Worm (Caenorhabditis elegans) whole organism, L1 larva: ENCODE results near the gene ZK105.11.

ENCODE experiments used
- C04F5.9 ChIP-seq: sonication (generic microtip); optimal IDR thresholded peaks from 2 replicates; lab custom pipeline; 2016; ENCODE audit warnings: missing genetic modification characterization, missing compliant biosample characterization
- C16A3.4 ChIP-seq: fragments of 150-350 bp; optimal IDR thresholded peaks from 2 replicates; lab custom pipeline; 2014; ENCODE audit warnings: missing biosample characterization, missing genetic modification characterization
- C34B4.2 ChIP-seq: sonication (generic microtip); optimal IDR thresholded peaks from 2 replicates; lab custom pipeline; 2017; ENCODE audit warnings: mild to moderate bottlenecking, missing genetic modification characterization, missing compliant biosample characterization
- Y116A8C.19 ChIP-seq: sonication (generic microtip); optimal IDR thresholded peaks from 2 replicates; lab custom pipeline; 2016; ENCODE audit warnings: missing compliant biosample characterization, missing genetic modification characterization, borderline replicate concordance
- alr-1 ChIP-seq: fragments of 200-800 bp; sonication (Bioruptor generic); optimal IDR thresholded peaks from 2 replicates; lab custom pipeline; 2018; ENCODE audit warnings: borderline replicate concordance, mild to moderate bottlenecking, missing genetic modification characterization, missing compliant biosample characterization
- aly-2 ChIP-seq: fragments of 150-350 bp; optimal IDR thresholded peaks from 2 replicates; lab custom pipeline; 2014; ENCODE audit warnings: missing biosample characterization, missing genetic modification characterization
- ama-1 ChIP-seq: fragments of 150-350 bp; optimal IDR thresholded peaks from 2 replicates; lab custom pipeline; 2014
- ceh-63 ChIP-seq: fragments of 200-800 bp; sonication (Bioruptor generic); optimal IDR thresholded peaks from 2 replicates; lab custom pipeline; 2018; ENCODE audit warnings: mild to moderate bottlenecking, missing genetic modification characterization, missing compliant biosample characterization
- ceh-8 ChIP-seq: fragments of 200-800 bp; sonication (Bioruptor generic); optimal IDR thresholded peaks from 2 replicates; lab custom pipeline; 2018; ENCODE audit warnings: mild to moderate bottlenecking, missing genetic modification characterization, moderate library complexity, missing compliant biosample characterization
- ceh-88 ChIP-seq: fragments of 200-800 bp; sonication (Bioruptor generic); IDR thresholded peaks from 2 replicates; pipeline ENCODE4 v1.3.6; 2022; ENCODE audit warnings: missing genetic modification characterization, missing compliant biosample characterization
- ces-1 ChIP-seq: fragments of 150-350 bp; optimal IDR thresholded peaks from 2 replicates; lab custom pipeline; 2014; ENCODE audit warnings: missing biosample characterization, missing genetic modification reagents, missing genetic modification characterization
- dpl-1 ChIP-seq, 3 experiments: fragments of 150-350 bp in 2 of 3; sonication (generic microtip) in 1 of 3; optimal IDR thresholded peaks; 2 replicates each; lab custom pipeline; 2014 to 2017; ENCODE audit warnings: missing biosample characterization in 3 of 3, missing genetic modification characterization in 3 of 3, missing genetic modification reagents in 3 of 3
- efl-1 ChIP-seq, 4 experiments: fragments of 150-350 bp; optimal IDR thresholded peaks in 3 of 4; peaks in 1 of 4; 1 replicate in 1 of 4; 2 replicates in 3 of 4; lab custom pipeline; 2014; ENCODE audit warnings: missing biosample characterization in 2 of 4, missing genetic modification characterization in 2 of 4, missing genetic modification reagents in 2 of 4
- elt-3 ChIP-seq, 6 experiments: fragments of 150-350 bp in 1 of 6; sonication (generic microtip); optimal IDR thresholded peaks; 2 replicates each; lab custom pipeline; 2017 to 2018; ENCODE audit warnings: missing biosample characterization in 6 of 6, missing genetic modification characterization in 6 of 6, inconsistent platforms in 1 of 6
- ets-5 ChIP-seq: fragments of 200-800 bp; sonication (Bioruptor generic); IDR thresholded peaks from 2 replicates; pipeline ENCODE4 v1.3.6; 2022; ENCODE audit warnings: missing genetic modification characterization, missing compliant biosample characterization
- fkh-10 ChIP-seq: sonication (generic microtip); optimal IDR thresholded peaks from 2 replicates; lab custom pipeline; 2017; ENCODE audit warnings: missing biosample characterization, missing genetic modification reagents, missing genetic modification characterization
- fkh-4 ChIP-seq: sonication (generic microtip); optimal IDR thresholded peaks from 2 replicates; lab custom pipeline; 2016; ENCODE audit warnings: missing compliant biosample characterization, missing genetic modification characterization, borderline replicate concordance
- fos-1 ChIP-seq: fragments of 150-350 bp; optimal IDR thresholded peaks from 2 replicates; lab custom pipeline; 2014; ENCODE audit warnings: missing biosample characterization, missing genetic modification characterization
- hpl-2 ChIP-seq: fragments of 150-350 bp; optimal IDR thresholded peaks from 2 replicates; lab custom pipeline; 2014; ENCODE audit warnings: missing biosample characterization, missing genetic modification reagents, missing genetic modification characterization
- irx-1 ChIP-seq: sonication (generic microtip); optimal IDR thresholded peaks from 2 replicates; lab custom pipeline; 2016; ENCODE audit warnings: missing genetic modification characterization, missing compliant biosample characterization
- isw-1 ChIP-seq: fragments of 200-800 bp; sonication (Bioruptor generic); IDR thresholded peaks from 2 replicates; pipeline ENCODE4 v1.3.6; 2022; ENCODE audit warnings: missing genetic modification characterization, missing compliant biosample characterization
- lin-14 ChIP-seq: fragments of 200-800 bp; sonication (Bioruptor generic); optimal IDR thresholded peaks from 2 replicates; lab custom pipeline; 2018; ENCODE audit warnings: mild to moderate bottlenecking, missing genetic modification characterization, moderate library complexity, missing compliant biosample characterization
- lsy-2 ChIP-seq, 2 experiments: fragments of 150-350 bp; optimal IDR thresholded peaks; 2 replicates each; lab custom pipeline; 2014; ENCODE audit warnings: missing biosample characterization in 2 of 2, missing genetic modification characterization in 2 of 2
- mdl-1 ChIP-seq, 2 experiments: fragments of 150-350 bp; optimal IDR thresholded peaks; 2 replicates each; lab custom pipeline; 2014 to 2017; ENCODE audit warnings: missing biosample characterization in 2 of 2, missing genetic modification characterization in 2 of 2, inconsistent platforms in 1 of 2
- mef-2 ChIP-seq: fragments of 150-350 bp; optimal IDR thresholded peaks from 2 replicates; lab custom pipeline; 2014; ENCODE audit warnings: missing biosample characterization, missing genetic modification characterization
- mep-1 ChIP-seq: fragments of 150-350 bp; optimal IDR thresholded peaks from 2 replicates; lab custom pipeline; 2014; ENCODE audit warnings: missing biosample characterization, missing genetic modification characterization
- nhr-11 ChIP-seq: fragments of 150-350 bp; optimal IDR thresholded peaks from 2 replicates; lab custom pipeline; 2014; ENCODE audit warnings: missing biosample characterization, missing genetic modification characterization
- nhr-12 ChIP-seq: sonication (generic microtip); optimal IDR thresholded peaks from 2 replicates; lab custom pipeline; 2017; ENCODE audit warnings: missing biosample characterization, missing genetic modification characterization
- nhr-19 ChIP-seq: fragments of 200-800 bp; sonication (Bioruptor generic); conservative IDR thresholded peaks from 2 replicates; pipeline ENCODE4 v1.3.6; 2022; ENCODE audit warnings: missing genetic modification characterization, missing compliant biosample characterization
- nhr-47 ChIP-seq: sonication (generic microtip); optimal IDR thresholded peaks from 2 replicates; lab custom pipeline; 2016; ENCODE audit warnings: mild to moderate bottlenecking, missing genetic modification characterization, moderate library complexity, missing compliant biosample characterization
- nhr-71 ChIP-seq: sonication (generic microtip); optimal IDR thresholded peaks from 2 replicates; lab custom pipeline; 2016; ENCODE audit warnings: mild to moderate bottlenecking, missing genetic modification characterization, moderate library complexity, missing compliant biosample characterization
- nhr-77 ChIP-seq: fragments of 150-350 bp; optimal IDR thresholded peaks from 2 replicates; lab custom pipeline; 2014; ENCODE audit warnings: missing biosample characterization, missing genetic modification characterization
- nhr-85 ChIP-seq: sonication (generic microtip); peaks from one replicate; lab custom pipeline; 2016; ENCODE audit warnings: missing genetic modification characterization, inconsistent platforms, missing compliant biosample characterization
- nhr-90 ChIP-seq: sonication (generic microtip); optimal IDR thresholded peaks from 2 replicates; lab custom pipeline; 2016; ENCODE audit warnings: mild to moderate bottlenecking, missing genetic modification characterization, missing compliant biosample characterization; ENCODE audit not compliant: poor library complexity
- pax-3 ChIP-seq: fragments of 200-800 bp; sonication (Bioruptor generic); optimal IDR thresholded peaks from 2 replicates; lab custom pipeline; 2018; ENCODE audit warnings: mild to moderate bottlenecking, missing genetic modification characterization, moderate library complexity, missing compliant biosample characterization
- rnt-1 ChIP-seq: sonication (generic microtip); optimal IDR thresholded peaks from 2 replicates; lab custom pipeline; 2016; ENCODE audit warnings: mild to moderate bottlenecking, missing genetic modification characterization, moderate library complexity, missing compliant biosample characterization
- skn-1 ChIP-seq: fragments of 150-350 bp; optimal IDR thresholded peaks from 2 replicates; lab custom pipeline; 2014; ENCODE audit warnings: missing biosample characterization, missing genetic modification characterization
- snpc-4 ChIP-seq: fragments of 150-350 bp; optimal IDR thresholded peaks from 2 replicates; lab custom pipeline; 2014; ENCODE audit warnings: missing biosample characterization, missing genetic modification characterization
- snu-23 ChIP-seq: sonication (generic microtip); optimal IDR thresholded peaks from 2 replicates; lab custom pipeline; 2016; ENCODE audit warnings: missing genetic modification characterization, missing compliant biosample characterization
- sox-4 ChIP-seq: sonication (generic microtip); optimal IDR thresholded peaks from 2 replicates; lab custom pipeline; 2016; ENCODE audit warnings: missing genetic modification characterization, missing compliant biosample characterization
- sup-37 ChIP-seq: fragments of 200-800 bp; sonication (Bioruptor generic); optimal IDR thresholded peaks from 2 replicates; lab custom pipeline; 2018; ENCODE audit warnings: mild to moderate bottlenecking, missing genetic modification characterization, missing compliant biosample characterization
- swsn-7 ChIP-seq: sonication (generic microtip); optimal IDR thresholded peaks from 2 replicates; lab custom pipeline; 2016; ENCODE audit warnings: missing genetic modification characterization, missing compliant biosample characterization
- tbx-2 ChIP-seq: sonication (generic microtip); optimal IDR thresholded peaks from 2 replicates; lab custom pipeline; 2016; ENCODE audit warnings: missing genetic modification characterization, missing compliant biosample characterization
- unc-130 ChIP-seq: fragments of 150-350 bp; optimal IDR thresholded peaks from 2 replicates; lab custom pipeline; 2017; ENCODE audit warnings: missing biosample characterization, missing genetic modification characterization, inconsistent platforms
- unc-30 ChIP-seq: sonication (generic microtip); optimal IDR thresholded peaks from 2 replicates; lab custom pipeline; 2017; ENCODE audit warnings: missing biosample characterization, missing genetic modification characterization
- unc-86 ChIP-seq: sonication (generic microtip); optimal IDR thresholded peaks from 2 replicates; lab custom pipeline; 2016; ENCODE audit warnings: missing genetic modification characterization, missing compliant biosample characterization
- unc-98 ChIP-seq: fragments of 200-800 bp; sonication (Bioruptor generic); IDR thresholded peaks from 2 replicates; pipeline ENCODE4 v1.3.6; 2022; ENCODE audit warnings: missing genetic modification characterization, missing compliant biosample characterization
- vab-15 ChIP-seq: sonication (generic microtip); optimal IDR thresholded peaks from 2 replicates; lab custom pipeline; 2017; ENCODE audit warnings: missing genotype, mild to moderate bottlenecking, missing genetic modification characterization, missing compliant biosample characterization
- xbp-1 ChIP-seq: sonication (generic microtip); optimal IDR thresholded peaks from 2 replicates; lab custom pipeline; 2016; ENCODE audit warnings: missing genetic modification characterization, missing compliant biosample characterization
- zag-1 ChIP-seq: fragments of 150-350 bp; optimal IDR thresholded peaks from 2 replicates; lab custom pipeline; 2014; ENCODE audit warnings: missing biosample characterization, missing genetic modification characterization
- ztf-11 ChIP-seq, 2 experiments: sonication (generic microtip); optimal IDR thresholded peaks; 2 replicates each; lab custom pipeline; 2016 to 2017; ENCODE audit warnings: missing genetic modification characterization in 2 of 2, missing biosample characterization in 1 of 2, missing compliant biosample characterization in 1 of 2
- ztf-4 ChIP-seq: fragments of 150-350 bp; optimal IDR thresholded peaks from 2 replicates; lab custom pipeline; 2014; ENCODE audit warnings: missing biosample characterization, missing genetic modification characterization

ZK105.11 gene

DNA sequence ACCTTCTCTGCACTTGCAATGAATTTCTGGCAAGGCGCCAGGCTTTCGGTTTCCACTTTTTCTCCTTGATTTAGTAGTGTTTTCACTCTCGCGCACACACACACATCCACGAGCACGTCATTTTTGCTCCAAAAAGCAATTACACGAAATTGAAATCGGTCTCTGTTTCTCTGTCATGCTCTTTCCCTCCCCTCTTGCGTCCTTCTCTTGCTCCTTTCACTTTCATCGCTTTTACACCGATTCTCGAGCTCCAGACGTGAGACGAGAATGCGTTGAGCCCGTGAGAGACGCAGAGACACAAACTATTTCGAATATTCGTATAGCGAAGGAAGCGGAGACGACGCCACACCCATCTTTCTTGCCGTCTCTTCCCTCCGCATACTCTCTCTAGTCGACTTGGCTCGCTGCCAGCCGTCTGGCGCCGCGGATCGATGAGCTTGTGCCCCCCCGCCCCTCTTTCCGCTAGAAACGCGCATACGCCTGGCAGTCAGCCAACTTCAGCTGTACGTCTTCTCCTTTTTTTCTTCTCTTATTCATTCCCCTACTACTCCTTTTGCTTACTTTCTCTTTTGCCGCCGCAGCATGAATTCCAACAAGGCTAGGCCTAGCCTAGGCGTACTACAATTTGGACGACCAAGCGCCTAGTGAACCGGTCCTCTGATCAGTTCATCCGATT lies 19.7 kb upstream of the ZK105.11 start (continued):
- TF ChIP-seq alr-1 (tag; lab: Kevin White, UChicago) (no peak), snu-23 (peak; percentile 80), skn-1 (tag; lab: Kevin White, UChicago) (peak; percentile 40), nhr-85 (no peak), fos-1 (tag; lab: Kevin White, UChicago) (peak; percentile 75), sox-4 (tag; lab: Kevin White, UChicago) (peak; percentile 75), ztf-11 (tag; optimal IDR thresholded peaks at IDR 0.05; lab: Kevin White, UChicago) (peak in 1 of 2 experiments; percentile 64), sup-37 (GFP tag; lab: Kevin White, UChicago) (no peak), nhr-47 (peak; percentile 94), rnt-1 (tag; lab: Kevin White, UChicago) (peak; percentile 81), elt-3 (tag; optimal IDR thresholded peaks at IDR 0.05; lab: Kevin White, UChicago) (peak in 1 of 6 experiments; percentile 41), hpl-2 (no peak), snpc-4 (peak; percentile 16), unc-130 (tag; lab: Kevin White, UChicago) (peak; percentile 36), C34B4.2 (tag; lab: Kevin White, UChicago) (no peak), xbp-1 (tag; lab: Kevin White, UChicago) (peak; percentile 67), ces-1 (no peak), vab-15 (tag; lab: Kevin White, UChicago) (no peak), fkh-10 (GFP tag; lab: Kevin White, UChicago) (peak; percentile 88), mef-2 (tag; lab: Kevin White, UChicago) (peak; percentile 46), ceh-8 (GFP tag; lab: Kevin White, UChicago) (peak; percentile 74), ama-1 (no peak), C16A3.4 (tag; lab: Kevin White, UChicago) (peak; percentile 26), tbx-2 (tag; lab: Kevin White, UChicago) (peak; percentile 93), irx-1 (tag; lab: Kevin White, UChicago) (peak; percentile 74), ceh-63 (GFP tag; lab: Kevin White, UChicago) (no peak), lsy-2 (tag; optimal IDR thresholded peaks at IDR 0.05; lab: Kevin White, UChicago) (peak; percentile 64 to 78), C04F5.9 (tag; lab: Kevin White, UChicago) (no peak), unc-30 (tag; lab: Kevin White, UChicago) (no peak), swsn-7 (peak; percentile 86), efl-1 (optimal IDR thresholded peaks at IDR 0.05; lab: Kevin White, UChicago) (peak; percentile 72 to 75), efl-1 (GFP tag; optimal IDR thresholded peaks at IDR 0.05 in 1 of 2; lab: Kevin White, UChicago) (peak; percentile 32 to 95), unc-86 (peak; percentile 90), mep-1 (tag; lab: Kevin White, UChicago) (peak; percentile 70), aly-2 (tag; lab: Kevin White, UChicago) (no peak), nhr-19 (GFP tag; lab: Robert Waterston, UW) (peak; percentile 71), isw-1 (peak; percentile 72), mdl-1 (tag; optimal IDR thresholded peaks at IDR 0.05; lab: Kevin White, UChicago) (no peak), ztf-4 (tag; lab: Kevin White, UChicago) (peak; percentile 36), ceh-88 (GFP tag; lab: Robert Waterston, UW) (peak; percentile 81), nhr-77 (tag; lab: Kevin White, UChicago) (peak; percentile 85), lin-14 (GFP tag; lab: Kevin White, UChicago) (peak; percentile 98), dpl-1 (GFP tag; optimal IDR thresholded peaks at IDR 0.05; lab: Kevin White, UChicago) (peak; percentile 21 to 50 (median 47)), unc-98 (GFP tag; lab: Robert Waterston, UW) (peak; percentile 49; the same call in 1 of the 2 replicates), Y116A8C.19 (tag; lab: Kevin White, UChicago) (no peak), nhr-11 (tag; lab: Kevin White, UChicago) (peak; percentile 71), nhr-71 (tag; lab: Kevin White, UChicago) (peak; percentile 96), nhr-90 (tag; lab: Kevin White, UChicago) (no peak), pax-3 (tag; lab: Kevin White, UChicago) (peak; percentile 80), fkh-4 (peak; percentile 3), nhr-12 (tag; lab: Kevin White, UChicago) (no peak), zag-1 (tag; lab: Kevin White, UChicago) (peak; percentile 56), ets-5 (GFP tag; lab: Robert Waterston, UW) (no peak)
